Worm (Caenorhabditis elegans): Measurements from ENCODE around the gene gst-14.

Gene gst-14

DNA sequence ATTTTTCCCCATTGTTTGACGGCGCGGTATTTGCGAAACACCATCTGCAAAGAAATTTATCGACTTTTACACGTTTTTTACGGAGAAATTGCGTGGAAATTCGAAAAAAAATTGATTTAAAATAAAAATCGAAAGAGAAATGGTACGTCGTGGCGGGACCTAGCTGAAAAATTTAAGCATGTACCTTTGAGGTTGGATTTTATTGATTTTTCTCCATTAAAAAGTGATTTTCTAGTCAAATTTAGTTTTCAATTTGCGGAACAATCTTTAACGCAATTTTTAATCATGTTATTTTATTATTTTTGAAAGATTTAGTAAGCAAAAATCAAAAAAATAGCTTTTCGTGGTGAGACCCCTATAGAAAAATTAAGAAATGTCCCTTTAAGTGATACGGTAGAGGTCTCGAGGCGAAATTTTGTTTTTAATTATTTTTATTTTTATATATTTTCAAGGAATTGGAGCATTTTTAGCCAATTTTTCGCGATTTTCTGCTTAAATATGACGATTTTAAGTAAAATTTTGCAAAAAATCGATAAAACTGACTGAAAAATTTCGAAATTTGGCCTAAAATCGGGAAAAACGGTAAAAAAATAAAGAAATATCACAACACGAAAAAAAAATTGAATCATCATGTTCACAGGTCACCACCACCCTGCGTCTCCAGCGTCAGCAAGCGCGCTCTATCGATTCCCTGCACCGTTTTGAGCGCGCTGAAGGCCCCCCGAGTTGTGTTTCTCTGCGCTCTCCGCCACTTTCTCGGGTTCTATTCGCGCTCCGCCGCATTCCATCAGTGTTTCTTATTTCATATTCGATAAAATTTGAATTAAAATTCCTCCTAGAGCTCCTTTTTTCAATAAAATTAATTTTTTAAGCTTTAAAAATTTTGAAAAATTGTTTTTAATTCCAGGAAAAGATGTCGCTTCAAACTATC is 40.6 kb downstream of the gst-14 start, which contains the start of the genes mrpl-37 and lin-38 (continued):
- TF ChIP-seq Y79H2A.3 (GFP tag; conservative IDR thresholded peaks at IDR 0.05) (no peak), ama-1 (optimal IDR thresholded peaks at IDR 0.05) (no peak), ama-1 (GFP tag; optimal IDR thresholded peaks at IDR 0.05) (no peak), aptf-2 (GFP tag; conservative IDR thresholded peaks at IDR 0.05) (no peak), hmg-20 (GFP tag; IDR thresholded peaks at IDR 0.05) (no peak), ztf-28 (GFP tag; IDR thresholded peaks at IDR 0.05) (no peak), somi-1 (GFP tag; optimal IDR thresholded peaks at IDR 0.05) (no peak), D2030.7 (GFP tag; IDR thresholded peaks at IDR 0.05) (peak; percentile 63; the same call in 1 of the 2 replicates), dox-1 (GFP tag; IDR thresholded peaks at IDR 0.05) (no peak), tbp1 (GFP tag; optimal IDR thresholded peaks at IDR 0.05) (no peak), ceh-79 (tag; optimal IDR thresholded peaks at IDR 0.05) (no peak), lsl-1 (GFP tag; optimal IDR thresholded peaks at IDR 0.05) (peak; percentile 93), ekl-4 (GFP tag; IDR thresholded peaks at IDR 0.05) (no peak), gei-17 (GFP tag; optimal IDR thresholded peaks at IDR 0.05) (no peak), F39B2.1 (GFP tag; IDR thresholded peaks at IDR 0.05) (no peak), rpc-1 (optimal IDR thresholded peaks at IDR 0.05) (no peak), rpc-1 (tag; optimal IDR thresholded peaks at IDR 0.05) (no peak)

DNA sequence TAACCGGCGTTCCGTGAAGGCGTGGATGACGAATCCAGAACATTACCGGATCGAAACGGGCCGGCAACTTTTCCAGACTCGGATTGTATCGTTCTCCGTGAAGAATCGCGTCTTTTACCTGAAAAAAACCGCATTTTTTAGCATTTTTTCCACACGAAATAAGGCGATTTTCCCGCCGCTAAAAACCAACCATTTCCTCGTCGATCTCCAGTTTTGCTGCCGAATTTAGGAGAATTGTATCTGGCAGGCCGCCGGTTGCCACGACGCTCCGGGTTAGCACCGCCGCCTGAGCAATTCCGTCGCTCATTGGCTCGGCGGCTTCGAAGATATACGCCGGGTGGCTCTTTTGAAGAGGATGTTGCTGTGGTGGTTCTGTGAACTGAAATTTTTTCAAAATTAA is 41.5 kb downstream of the gst-14 start:
- TF ChIP-seq ceh-40 (GFP tag; IDR thresholded peaks at IDR 0.05) (no peak), B0261.1 (tag; optimal IDR thresholded peaks at IDR 0.05) (no peak), lin-35 (GFP tag; optimal IDR thresholded peaks at IDR 0.05) (no peak), ceh-27 (GFP tag; optimal IDR thresholded peaks at IDR 0.05) (no peak), C06A6.2 (GFP tag; conservative IDR thresholded peaks at IDR 0.05) (no peak), ztf-26 (tag; optimal IDR thresholded peaks at IDR 0.05) (no peak), athp-1 (tag; optimal IDR thresholded peaks at IDR 0.05) (no peak), dox-1 (GFP tag; IDR thresholded peaks at IDR 0.05) (no peak), B0035.1 (tag; optimal IDR thresholded peaks at IDR 0.05) (no peak), nfya-1 (tag; optimal IDR thresholded peaks at IDR 0.05; ENCODE audit: borderline replicate concordance, insufficient read depth) (no peak), hlh-26 (GFP tag; conservative IDR thresholded peaks at IDR 0.05) (no peak), nhr-179 (tag; optimal IDR thresholded peaks at IDR 0.05) (no peak), lag-1 (GFP tag; IDR thresholded peaks at IDR 0.05) (no peak), dpl-1 (GFP tag; optimal IDR thresholded peaks at IDR 0.05) (no peak), hsf-1 (GFP tag; IDR thresholded peaks at IDR 0.05) (no peak), B0019.2 (GFP tag; conservative IDR thresholded peaks at IDR 0.05) (no peak), nhr-90 (tag; optimal IDR thresholded peaks at IDR 0.05) (no peak)

DNA sequence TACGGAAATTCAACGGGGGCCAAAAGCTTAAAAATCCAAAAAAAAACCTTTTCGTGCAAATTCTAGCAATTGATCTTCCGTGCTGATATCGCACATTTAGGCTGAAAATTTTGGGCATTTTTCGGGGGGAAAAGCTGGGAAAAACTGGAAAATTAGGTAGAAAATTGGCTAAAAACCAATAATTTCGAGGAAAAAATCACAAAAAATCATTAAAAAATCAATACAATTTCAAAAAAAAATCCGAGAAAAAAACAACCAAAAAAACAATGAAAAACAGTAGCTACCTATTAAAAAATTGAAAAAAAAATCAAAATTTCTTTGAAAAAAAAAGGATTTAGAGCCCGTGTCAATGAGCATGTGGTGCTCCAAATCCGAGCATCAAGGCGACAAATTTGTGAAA is 48.0 kb downstream of the gst-14 start, which contains the start of gene Y48E1B.3:
Y48E1B.3 (minus strand) TSS at position 101 of the 400 bp plus-strand sequence.
- no peak for TF ChIP-seq K12H6.12 (tag; optimal IDR thresholded peaks at IDR 0.05)
- TF ChIP-seq aptf-3 (GFP tag; IDR thresholded peaks at IDR 0.05), result no peak

Measured in whole organism, young adult.